Worm (Caenorhabditis elegans) whole organism, L4 larva: ENCODE measurements around the gene btbd-10.

ENCODE experiments used
- F26F4.8 ChIP-seq: fragments of 200-800 bp; sonication (Bioruptor generic); conservative IDR thresholded peaks from 2 replicates; pipeline ENCODE4 v1.3.6; 2022; ENCODE audit warnings: missing genetic modification characterization, missing compliant biosample characterization
- F49E8.2 ChIP-seq: sonication (generic microtip); optimal IDR thresholded peaks from 2 replicates; lab custom pipeline; 2016; ENCODE audit warnings: missing compliant biosample characterization, mild to moderate bottlenecking, missing genetic modification characterization, borderline replicate concordance
- T20F7.1 ChIP-seq: fragments of 200-800 bp; sonication (Bioruptor generic); optimal IDR thresholded peaks from 2 replicates; lab custom pipeline; 2018; ENCODE audit warnings: mild to moderate bottlenecking, missing genetic modification characterization, missing compliant biosample characterization
- aly-2 ChIP-seq: sonication (generic microtip); optimal IDR thresholded peaks from 2 replicates; lab custom pipeline; 2018; ENCODE audit warnings: missing biosample characterization, missing genetic modification characterization
- attf-4 ChIP-seq: sonication (generic microtip); optimal IDR thresholded peaks from 3 replicates; lab custom pipeline; 2017; ENCODE audit warnings: missing biosample characterization, missing genetic modification characterization
- ceh-28 ChIP-seq: fragments of 150-350 bp; optimal IDR thresholded peaks from 2 replicates; lab custom pipeline; 2014; ENCODE audit warnings: missing biosample characterization, missing genetic modification reagents, missing genetic modification characterization
- ceh-44 ChIP-seq: fragments of 200-800 bp; sonication (Bioruptor generic); IDR thresholded peaks from 2 replicates; pipeline ENCODE4 v1.3.6; 2022; ENCODE audit warnings: missing genetic modification reagents, missing genetic modification characterization, missing compliant biosample characterization
- ceh-62 ChIP-seq: sonication (generic microtip); optimal IDR thresholded peaks from 2 replicates; lab custom pipeline; 2017; ENCODE audit warnings: missing biosample characterization, missing genetic modification characterization
- ceh-82 ChIP-seq: sonication (generic microtip); optimal IDR thresholded peaks from 2 replicates; lab custom pipeline; 2017; ENCODE audit warnings: missing biosample characterization, missing genetic modification characterization
- daf-12 ChIP-seq: fragments of 150-350 bp; optimal IDR thresholded peaks from 2 replicates; lab custom pipeline; 2014; ENCODE audit warnings: missing biosample characterization, missing genetic modification reagents, missing genetic modification characterization
- daf-16 ChIP-seq, 3 experiments: sonication (generic microtip); optimal IDR thresholded peaks; 2 replicates each; lab custom pipeline; 2016 to 2017; ENCODE audit warnings: missing genetic modification characterization in 3 of 3, missing genetic modification reagents in 3 of 3, mild to moderate bottlenecking in 2 of 3, missing compliant biosample characterization in 2 of 3, missing biosample characterization in 1 of 3, moderate library complexity in 1 of 3
- dmd-6 ChIP-seq: fragments of 200-800 bp; sonication (Bioruptor generic); IDR thresholded peaks from 2 replicates; pipeline ENCODE4 v1.3.6; 2022; ENCODE audit warnings: missing genetic modification reagents, missing genetic modification characterization, missing compliant biosample characterization
- dmd-8 ChIP-seq: fragments of 200-800 bp; sonication (Bioruptor generic); IDR thresholded peaks from 2 replicates; pipeline ENCODE4 v1.3.6; 2022; ENCODE audit warnings: missing genetic modification characterization, missing compliant biosample characterization
- dmd-9 ChIP-seq: fragments of 200-800 bp; sonication (Bioruptor generic); IDR thresholded peaks from 2 replicates; pipeline ENCODE4 v1.3.6; 2022; ENCODE audit warnings: missing genetic modification reagents, missing genetic modification characterization, missing compliant biosample characterization
- dve-1 ChIP-seq: sonication (generic microtip); optimal IDR thresholded peaks from 2 replicates; lab custom pipeline; 2017; ENCODE audit warnings: antibody characterized with exemption, mild to moderate bottlenecking, missing genetic modification characterization, missing compliant biosample characterization; ENCODE audit not compliant: insufficient read depth
- egl-27 ChIP-seq: sonication (generic microtip); optimal IDR thresholded peaks from 3 replicates; lab custom pipeline; 2017; ENCODE audit warnings: missing biosample characterization, missing genetic modification reagents, missing genetic modification characterization
- gei-8 ChIP-seq: fragments of 200-800 bp; sonication (Bioruptor generic); optimal IDR thresholded peaks from 2 replicates; lab custom pipeline; 2018; ENCODE audit warnings: mild to moderate bottlenecking, missing genetic modification characterization, missing compliant biosample characterization
- hif-1 ChIP-seq, 2 experiments: sonication (generic microtip); optimal IDR thresholded peaks; 2 replicates each; lab custom pipeline; 2016 to 2017; ENCODE audit warnings: missing compliant biosample characterization in 2 of 2, missing genetic modification characterization in 2 of 2, missing genetic modification reagents in 2 of 2, missing genotype in 2 of 2, mild to moderate bottlenecking in 1 of 2
- hlh-11 ChIP-seq: fragments of 200-800 bp; sonication (Bioruptor generic); optimal IDR thresholded peaks from 2 replicates; lab custom pipeline; 2018; ENCODE audit warnings: mild to moderate bottlenecking, missing genetic modification characterization, missing compliant biosample characterization
- hlh-30 ChIP-seq: sonication (generic microtip); optimal IDR thresholded peaks from 2 replicates; lab custom pipeline; 2017; ENCODE audit warnings: antibody characterized with exemption, mild to moderate bottlenecking, missing genetic modification characterization, missing compliant biosample characterization; ENCODE audit not compliant: insufficient read depth
- hmg-1.1 ChIP-seq: fragments of 200-800 bp; sonication (Bioruptor generic); IDR thresholded peaks from 2 replicates; pipeline ENCODE4 v1.3.6; 2022; ENCODE audit warnings: missing genetic modification reagents, missing genetic modification characterization, missing compliant biosample characterization
- lim-7 ChIP-seq: fragments of 200-800 bp; sonication (Bioruptor generic); IDR thresholded peaks from 2 replicates; pipeline ENCODE4 v1.3.6; 2022; ENCODE audit warnings: missing genetic modification characterization, missing compliant biosample characterization
- lin-15B ChIP-seq: fragments of 150-350 bp; sonication (generic microtip); optimal IDR thresholded peaks from 3 replicates; lab custom pipeline; 2014; ENCODE audit warnings: missing biosample characterization, missing genetic modification characterization
- lin-38 ChIP-seq: fragments of 200-800 bp; sonication (Bioruptor generic); IDR thresholded peaks from 2 replicates; pipeline ENCODE4 v1.3.6; 2022; ENCODE audit warnings: missing genetic modification reagents, missing genetic modification characterization, missing compliant biosample characterization
- lsy-2 ChIP-seq, 2 experiments: fragments of 150-350 bp in 1 of 2; sonication (generic microtip) in 1 of 2; optimal IDR thresholded peaks; 2 replicates each; lab custom pipeline; 2014 to 2017; ENCODE audit warnings: missing biosample characterization in 2 of 2, missing genetic modification characterization in 2 of 2
- mdl-1 ChIP-seq, 2 experiments: fragments of 150-350 bp in 1 of 2; sonication (generic microtip) in 1 of 2; optimal IDR thresholded peaks; 2 replicates each; lab custom pipeline; 2014 to 2017; ENCODE audit warnings: missing biosample characterization in 2 of 2, missing genetic modification characterization in 2 of 2
- mes-2 ChIP-seq: sonication (generic microtip); optimal IDR thresholded peaks from 2 replicates; lab custom pipeline; 2016; ENCODE audit warnings: missing genotype, mild to moderate bottlenecking, missing genetic modification characterization, missing compliant biosample characterization; ENCODE audit not compliant: poor library complexity, severe bottlenecking
- mxl-2 ChIP-seq: fragments of 200-800 bp; sonication (Bioruptor generic); conservative IDR thresholded peaks from 2 replicates; pipeline ENCODE4 v1.3.6; 2022; ENCODE audit warnings: missing genetic modification reagents, missing genetic modification characterization, missing compliant biosample characterization
- mxl-3 ChIP-seq: fragments of 200-800 bp; sonication (Bioruptor generic); optimal IDR thresholded peaks from 2 replicates; lab custom pipeline; 2018; ENCODE audit warnings: mild to moderate bottlenecking, missing genetic modification characterization, missing compliant biosample characterization
- nhr-10 ChIP-seq: fragments of 150-350 bp; optimal IDR thresholded peaks from 2 replicates; lab custom pipeline; 2014; ENCODE audit warnings: missing biosample characterization, missing genetic modification characterization
- nhr-11 ChIP-seq: fragments of 150-350 bp; optimal IDR thresholded peaks from 2 replicates; lab custom pipeline; 2014; ENCODE audit warnings: missing biosample characterization, missing genetic modification characterization
- nhr-28 ChIP-seq: fragments of 150-350 bp; optimal IDR thresholded peaks from 2 replicates; lab custom pipeline; 2014; ENCODE audit warnings: missing biosample characterization, missing genetic modification characterization
- nhr-6 ChIP-seq: fragments of 150-350 bp; optimal IDR thresholded peaks from 2 replicates; lab custom pipeline; 2014; ENCODE audit warnings: missing biosample characterization, missing genetic modification characterization
- nhr-76 ChIP-seq: fragments of 150-350 bp; optimal IDR thresholded peaks from 2 replicates; lab custom pipeline; 2014; ENCODE audit warnings: missing biosample characterization, missing genetic modification characterization
- nhr-77 ChIP-seq: fragments of 150-350 bp; optimal IDR thresholded peaks from 2 replicates; lab custom pipeline; 2014; ENCODE audit warnings: missing biosample characterization, missing genetic modification characterization
- pha-4 ChIP-seq, 2 experiments: fragments of 150-350 bp in 1 of 2; fragments of 200-800 bp in 1 of 2; sonication (Bioruptor generic) in 1 of 2; IDR thresholded peaks in 1 of 2; optimal IDR thresholded peaks in 1 of 2; 2 replicates each; pipeline versions ENCODE4 v1.3.6 to Lab custom; 2014 to 2022; ENCODE audit warnings: missing genetic modification characterization in 2 of 2, missing genetic modification reagents in 2 of 2, missing biosample characterization in 1 of 2, missing compliant biosample characterization in 1 of 2
- php-3 ChIP-seq: fragments of 200-800 bp; sonication (Bioruptor generic); IDR thresholded peaks from 2 replicates; pipeline ENCODE4 v1.3.6; 2022; ENCODE audit warnings: missing genetic modification reagents, missing genetic modification characterization, missing compliant biosample characterization
- pqm-1 ChIP-seq: sonication (generic microtip); optimal IDR thresholded peaks from 2 replicates; lab custom pipeline; 2017; ENCODE audit warnings: missing biosample characterization, missing genetic modification characterization
- snpc-1.2 ChIP-seq: fragments of 200-800 bp; sonication (Bioruptor generic); IDR thresholded peaks from 2 replicates; pipeline ENCODE4 v1.3.6; 2022; ENCODE audit warnings: missing genetic modification reagents, missing genetic modification characterization, missing compliant biosample characterization
- spr-1 ChIP-seq: sonication (generic microtip); optimal IDR thresholded peaks from 2 replicates; lab custom pipeline; 2016; ENCODE audit warnings: mild to moderate bottlenecking, missing genetic modification characterization, missing compliant biosample characterization
- tag-97 ChIP-seq: fragments of 200-800 bp; sonication (Bioruptor generic); IDR thresholded peaks from 2 replicates; pipeline ENCODE4 v1.3.6; 2022; ENCODE audit warnings: missing genetic modification characterization, missing compliant biosample characterization
- unc-130 ChIP-seq: sonication (generic microtip); optimal IDR thresholded peaks from 2 replicates; lab custom pipeline; 2016; ENCODE audit warnings: missing genetic modification reagents, missing genetic modification characterization, missing compliant biosample characterization
- unc-62 ChIP-seq, 3 experiments: fragments of 150-350 bp in 1 of 3; sonication (generic microtip); optimal IDR thresholded peaks in 2 of 3; peaks in 1 of 3; 1 replicate in 1 of 3; 2 replicates in 2 of 3; lab custom pipeline; 2014 to 2017; ENCODE audit warnings: missing biosample characterization in 3 of 3, missing genetic modification characterization in 3 of 3, missing genetic modification reagents in 3 of 3, missing genotype in 1 of 3
- vab-7 ChIP-seq: fragments of 200-800 bp; sonication (Bioruptor generic); IDR thresholded peaks from 2 replicates; pipeline ENCODE4 v1.3.6; 2022; ENCODE audit warnings: missing genetic modification reagents, missing genetic modification characterization, missing compliant biosample characterization
- zip-11 ChIP-seq: fragments of 200-800 bp; sonication (Bioruptor generic); IDR thresholded peaks from 2 replicates; pipeline ENCODE4 v1.3.6; 2022; ENCODE audit warnings: missing genetic modification characterization, missing compliant biosample characterization
- zip-2 ChIP-seq: fragments of 150-350 bp; optimal IDR thresholded peaks from 2 replicates; lab custom pipeline; 2014; ENCODE audit warnings: missing biosample characterization, missing genetic modification characterization
- ztf-7 ChIP-seq: fragments of 150-350 bp; optimal IDR thresholded peaks from 2 replicates; lab custom pipeline; 2014; ENCODE audit warnings: missing biosample characterization, missing genetic modification characterization

btbd-10 gene

DNA sequence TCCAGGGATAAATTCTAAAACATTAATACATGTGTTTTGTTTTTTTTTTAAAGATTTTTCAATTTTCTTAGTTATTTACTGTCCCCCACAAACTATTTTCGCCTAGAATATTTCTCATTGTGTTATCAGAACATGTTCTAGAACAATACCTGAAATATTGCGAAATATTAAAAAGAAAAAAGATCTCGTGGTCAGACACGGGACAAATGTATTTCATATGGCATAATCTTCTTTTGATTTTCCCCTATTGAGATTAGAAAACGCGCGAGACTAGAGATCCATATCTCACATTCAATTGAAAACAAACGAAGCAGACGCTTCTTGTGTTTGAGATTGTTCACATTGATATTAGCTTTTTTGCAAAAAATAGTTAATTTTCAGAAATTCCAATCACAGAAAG is 48.7 kb upstream of the btbd-10 start (continued):
- TF ChIP-seq gei-8 (no peak), zip-2 (tag; lab: Kevin White, UChicago) (no peak), lin-15B (tag; lab: Kevin White, UChicago) (no peak), dmd-6 (GFP tag; lab: Robert Waterston, UW) (peak; percentile 24; the same call in 1 of the 2 replicates), hif-1 (tag; optimal IDR thresholded peaks at IDR 0.05; lab: Kevin White, UChicago) (no peak), mxl-2 (GFP tag; lab: Robert Waterston, UW) (no peak)

DNA sequence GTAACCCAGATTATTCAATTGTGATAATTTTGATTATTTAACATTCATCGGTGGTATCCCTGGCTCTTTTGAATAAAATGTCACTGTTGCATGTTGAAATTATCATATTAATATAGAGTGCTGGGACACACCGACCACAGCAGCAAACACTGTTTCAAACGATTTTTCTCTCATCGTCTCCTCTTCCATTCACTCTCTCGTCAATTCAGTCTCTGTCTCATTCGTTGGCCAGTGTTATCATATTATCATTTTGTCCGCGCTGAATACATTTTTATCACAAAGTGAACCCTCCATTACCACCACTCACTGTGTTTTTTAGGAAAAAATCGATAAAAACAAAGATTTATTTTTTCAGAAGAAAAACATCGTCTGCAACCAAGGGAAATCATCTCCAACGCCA is 47.7 kb upstream of the btbd-10 start:
- TF ChIP-seq nhr-76 (no peak), nhr-28 (peak; percentile 78), egl-27 (tag; lab: Kevin White, UChicago) (no peak), ceh-28 (tag; lab: Kevin White, UChicago) (peak; percentile 5), hlh-11 (tag; lab: Kevin White, UChicago) (peak; percentile 67), gei-8 (no peak), hlh-30 (tag; lab: Kevin White, UChicago) (peak; percentile 36), nhr-6 (tag; lab: Kevin White, UChicago) (no peak), nhr-11 (tag; lab: Kevin White, UChicago) (no peak), mdl-1 (tag; optimal IDR thresholded peaks at IDR 0.05; lab: Kevin White, UChicago) (peak in 1 of 2 experiments; percentile 1), ceh-62 (no peak), dve-1 (tag; lab: Kevin White, UChicago) (peak; percentile 48), pqm-1 (peak; percentile 83), pha-4 (GFP tag; IDR thresholded peaks at IDR 0.05; lab: Robert Waterston, UW) (no peak), pha-4 (tag; optimal IDR thresholded peaks at IDR 0.05; lab: Kevin White, UChicago) (peak; percentile 47), dmd-9 (no peak), tag-97 (GFP tag; lab: Robert Waterston, UW) (no peak), unc-130 (GFP tag; lab: Kevin White, UChicago) (no peak), lin-15B (tag; lab: Kevin White, UChicago) (no peak), zip-2 (tag; lab: Kevin White, UChicago) (no peak), snpc-1.2 (GFP tag; lab: Robert Waterston, UW) (no peak), ztf-7 (tag; lab: Kevin White, UChicago) (no peak), mxl-3 (peak; percentile 61), php-3 (no peak), lsy-2 (tag; optimal IDR thresholded peaks at IDR 0.05; lab: Kevin White, UChicago) (peak in 1 of 2 experiments; percentile 27), nhr-10 (tag; lab: Kevin White, UChicago) (no peak), dmd-6 (GFP tag; lab: Robert Waterston, UW) (peak; percentile 52; the same call in 1 of the 2 replicates), nhr-77 (tag; lab: Kevin White, UChicago) (peak; percentile 23), attf-4 (tag; lab: Kevin White, UChicago) (no peak), dmd-8 (GFP tag; lab: Robert Waterston, UW) (no peak), hmg-1.1 (GFP tag; lab: Robert Waterston, UW) (no peak), unc-62 (GFP tag; optimal IDR thresholded peaks at IDR 0.05 in 1 of 2; lab: Kevin White, UChicago) (peak in 1 of 2 experiments; percentile 20), unc-62 (tag; optimal IDR thresholded peaks at IDR 0.05; lab: Kevin White, UChicago) (no peak), ceh-82 (tag; lab: Kevin White, UChicago) (no peak), T20F7.1 (GFP tag; lab: Kevin White, UChicago) (no peak), lin-38 (no peak), hif-1 (tag; optimal IDR thresholded peaks at IDR 0.05; lab: Kevin White, UChicago) (no peak), zip-11 (GFP tag; lab: Robert Waterston, UW) (no peak), spr-1 (tag; lab: Kevin White, UChicago) (no peak), ceh-44 (GFP tag; lab: Robert Waterston, UW) (no peak), vab-7 (GFP tag; lab: Robert Waterston, UW) (no peak), aly-2 (tag; lab: Kevin White, UChicago) (no peak), daf-12 (tag; lab: Kevin White, UChicago) (no peak), F26F4.8 (GFP tag; lab: Robert Waterston, UW) (no peak), daf-16 (GFP tag; optimal IDR thresholded peaks at IDR 0.05; lab: Kevin White, UChicago) (no peak), daf-16 (tag; optimal IDR thresholded peaks at IDR 0.05; lab: Kevin White, UChicago) (peak; percentile 81), mes-2 (tag; lab: Kevin White, UChicago) (peak; percentile 48), F49E8.2 (tag; lab: Kevin White, UChicago) (no peak), lim-7 (no peak)
